Fruit fly (Drosophila melanogaster) whole organism, embryonic: ENCODE results near the gene CG43245.

ENCODE experiments used
- ATbp ChIP-seq: fragments of 200-800 bp; sonication (Bioruptor generic); optimal IDR thresholded peaks from 2 replicates; lab custom pipeline; 2017; ENCODE audit warnings: missing biosample characterization, mild to moderate bottlenecking, missing genetic modification characterization, missing genetic modification reagents
- BtbVII ChIP-seq: fragments of 200-800 bp; sonication (Bioruptor generic); optimal IDR thresholded peaks from 3 replicates; lab custom pipeline; 2017; ENCODE audit warnings: missing biosample characterization, mild to moderate bottlenecking, missing genetic modification characterization
- CG10321 ChIP-seq: fragments of 200-800 bp; sonication (Bioruptor generic); IDR thresholded peaks from 2 replicates; pipeline ENCODE4 v1.3.6; 2022; ENCODE audit warnings: missing biosample characterization, missing genetic modification characterization
- CG11093 ChIP-seq: fragments of 200-800 bp; sonication (Bioruptor generic); IDR thresholded peaks from 3 replicates; pipeline ENCODE4 v1.3.6; 2022; ENCODE audit warnings: missing biosample characterization, missing genetic modification characterization
- CG12391 ChIP-seq: fragments of 200-800 bp; sonication (Bioruptor generic); optimal IDR thresholded peaks from 3 replicates; lab custom pipeline; 2018; ENCODE audit warnings: missing biosample characterization, mild to moderate bottlenecking, missing genetic modification characterization, moderate library complexity
- CG13296 ChIP-seq: fragments of 200-800 bp; sonication (Bioruptor generic); optimal IDR thresholded peaks from 3 replicates; lab custom pipeline; 2018; ENCODE audit warnings: missing biosample characterization, mild to moderate bottlenecking, missing genetic modification characterization
- CG14014 ChIP-seq: fragments of 200-800 bp; sonication (Bioruptor generic); IDR thresholded peaks from 2 replicates; pipeline ENCODE4 v1.3.6; 2022; ENCODE audit warnings: missing biosample characterization, missing genetic modification characterization
- CG14441 ChIP-seq: fragments of 200-800 bp; sonication (Bioruptor generic); IDR thresholded peaks from 2 replicates; pipeline ENCODE4 v1.3.6; 2022; ENCODE audit warnings: missing biosample characterization, missing genetic modification characterization
- CG14710 ChIP-seq: fragments of 200-800 bp; sonication (Bioruptor generic); optimal IDR thresholded peaks from 3 replicates; lab custom pipeline; 2019; ENCODE audit warnings: missing biosample characterization, mild to moderate bottlenecking, missing genetic modification characterization, moderate library complexity
- CG1647 ChIP-seq: fragments of 200-800 bp; sonication (Bioruptor generic); optimal IDR thresholded peaks from 3 replicates; lab custom pipeline; 2016; ENCODE audit warnings: missing biosample characterization, missing genetic modification characterization
- CG16779 ChIP-seq: fragments of 200-800 bp; sonication (Bioruptor generic); IDR thresholded peaks from 2 replicates; pipeline ENCODE4 v1.3.6; 2022; ENCODE audit warnings: missing biosample characterization, missing genetic modification characterization
- CG17186 ChIP-seq: fragments of 200-800 bp; sonication (Bioruptor generic); optimal IDR thresholded peaks from 3 replicates; lab custom pipeline; 2017; ENCODE audit warnings: missing biosample characterization, missing genetic modification reagents, missing genetic modification characterization
- CG17361 ChIP-seq: fragments of 200-800 bp; sonication (Bioruptor generic); IDR thresholded peaks from 3 replicates; pipeline ENCODE4 v1.3.6; 2022; ENCODE audit warnings: missing biosample characterization, missing genetic modification characterization
- CG17385 ChIP-seq: fragments of 200-800 bp; sonication (Bioruptor generic); optimal IDR thresholded peaks from 3 replicates; lab custom pipeline; 2018; ENCODE audit warnings: missing biosample characterization, mild to moderate bottlenecking, missing genetic modification characterization
- CG18476 ChIP-seq: fragments of 200-800 bp; sonication (Bioruptor generic); optimal IDR thresholded peaks from 2 replicates; lab custom pipeline; 2016; ENCODE audit warnings: missing biosample characterization, mild to moderate bottlenecking, missing genetic modification characterization
- CG31388 ChIP-seq: fragments of 200-800 bp; sonication (Bioruptor generic); optimal IDR thresholded peaks from 2 replicates; lab custom pipeline; 2016; ENCODE audit warnings: missing biosample characterization, missing genetic modification characterization
- CG3407 ChIP-seq: fragments of 200-800 bp; sonication (Bioruptor generic); optimal IDR thresholded peaks from 2 replicates; lab custom pipeline; 2018; ENCODE audit warnings: missing biosample characterization, mild to moderate bottlenecking, missing genetic modification characterization
- CG6854 ChIP-seq: fragments of 200-800 bp; sonication (Bioruptor generic); optimal IDR thresholded peaks from 3 replicates; lab custom pipeline; 2017; ENCODE audit warnings: missing biosample characterization, mild to moderate bottlenecking, missing genetic modification characterization
- CG7987 ChIP-seq: fragments of 200-800 bp; sonication (Bioruptor generic); optimal IDR thresholded peaks from 2 replicates; lab custom pipeline; 2018; ENCODE audit warnings: missing biosample characterization, mild to moderate bottlenecking, missing genetic modification characterization, moderate library complexity
- CG8944 ChIP-seq: fragments of 200-800 bp; sonication (Bioruptor generic); optimal IDR thresholded peaks from 3 replicates; lab custom pipeline; 2016; ENCODE audit warnings: missing biosample characterization, missing genetic modification characterization
- D19A ChIP-seq: fragments of 200-800 bp; optimal IDR thresholded peaks from 3 replicates; lab custom pipeline; 2019; ENCODE audit warnings: missing biosample characterization, mild to moderate bottlenecking, missing genetic modification characterization, moderate library complexity
- Dek ChIP-seq: fragments of 200-800 bp; sonication (Bioruptor generic); optimal IDR thresholded peaks from 3 replicates; lab custom pipeline; 2019; ENCODE audit warnings: missing biosample characterization, mild to moderate bottlenecking, missing genetic modification characterization, moderate library complexity
- Drgx ChIP-seq: fragments of 200-800 bp; sonication (Bioruptor generic); IDR thresholded peaks from 2 replicates; pipeline ENCODE4 v1.3.6; 2022; ENCODE audit warnings: missing biosample characterization, missing genetic modification characterization
- Eip74EF ChIP-seq, 2 experiments: fragments of 200-800 bp in 1 of 2; fragments of >200 bp in 1 of 2; sonication (Bioruptor generic) in 1 of 2; optimal IDR thresholded peaks; 2 replicates each; lab custom pipeline; 2017 to 2019; ENCODE audit warnings: missing biosample characterization in 2 of 2, missing genetic modification characterization in 2 of 2, mild to moderate bottlenecking in 1 of 2, moderate library complexity in 1 of 2
- HLHmδ ChIP-seq: fragments of 200-800 bp; sonication (Bioruptor generic); optimal IDR thresholded peaks from 2 replicates; lab custom pipeline; 2018; ENCODE audit warnings: missing biosample characterization, mild to moderate bottlenecking, missing genetic modification characterization, moderate library complexity
- Hey ChIP-seq: fragments of 200-800 bp; sonication (Bioruptor generic); optimal IDR thresholded peaks from 3 replicates; lab custom pipeline; 2018; ENCODE audit warnings: missing biosample characterization, mild to moderate bottlenecking, missing genetic modification characterization
- Max ChIP-seq: fragments of 200-800 bp; sonication (Bioruptor generic); optimal IDR thresholded peaks from 2 replicates; lab custom pipeline; 2016; ENCODE audit warnings: missing biosample characterization, mild to moderate bottlenecking, missing genetic modification characterization
- Meics ChIP-seq: fragments of 200-800 bp; sonication (Bioruptor generic); optimal IDR thresholded peaks from 2 replicates; lab custom pipeline; 2017; ENCODE audit warnings: missing biosample characterization, mild to moderate bottlenecking, missing genetic modification characterization
- Optix ChIP-seq: fragments of 200-800 bp; sonication (Bioruptor generic); IDR thresholded peaks from 3 replicates; pipeline ENCODE4 v1.3.6; 2022; ENCODE audit warnings: missing biosample characterization, missing genetic modification characterization
- Rfx ChIP-seq: fragments of 200-800 bp; sonication (Bioruptor generic); IDR thresholded peaks from 2 replicates; pipeline ENCODE4 v1.3.6; 2022; ENCODE audit warnings: missing biosample characterization, missing genetic modification characterization
- Spps ChIP-seq: fragments of 200-800 bp; sonication (Bioruptor generic); optimal IDR thresholded peaks from 2 replicates; lab custom pipeline; 2018; ENCODE audit warnings: missing biosample characterization, mild to moderate bottlenecking, missing genetic modification characterization
- YL-1 ChIP-seq: fragments of 200-800 bp; sonication (Bioruptor generic); optimal IDR thresholded peaks from 3 replicates; lab custom pipeline; 2017; ENCODE audit warnings: missing biosample characterization, mild to moderate bottlenecking, missing genetic modification characterization
- amos ChIP-seq: fragments of 200-800 bp; sonication (Bioruptor generic); IDR thresholded peaks from 2 replicates; pipeline ENCODE4 v1.3.6; 2022; ENCODE audit warnings: missing biosample characterization, missing genetic modification characterization; ENCODE audit not compliant: partially characterized antibody
- bigmax ChIP-seq: fragments of 200-800 bp; sonication (Bioruptor generic); optimal IDR thresholded peaks from 2 replicates; lab custom pipeline; 2018; ENCODE audit warnings: missing biosample characterization, mild to moderate bottlenecking, missing genetic modification characterization
- en ChIP-seq: fragments of 200-800 bp; sonication (Bioruptor generic); optimal IDR thresholded peaks from 2 replicates; lab custom pipeline; 2016; ENCODE audit warnings: missing biosample characterization, missing genetic modification characterization
- gsb-n ChIP-seq: fragments of 200-800 bp; sonication (Bioruptor generic); optimal IDR thresholded peaks from 3 replicates; lab custom pipeline; 2018; ENCODE audit warnings: missing biosample characterization, mild to moderate bottlenecking, missing genetic modification characterization
- ken ChIP-seq: fragments of 200-800 bp; sonication (Bioruptor generic); IDR thresholded peaks from 3 replicates; pipeline ENCODE4 v1.3.6; 2022; ENCODE audit warnings: missing biosample characterization, missing genetic modification characterization
- lola ChIP-seq, 3 experiments: fragments of >200 bp in 2 of 3; fragments of 200-800 bp in 1 of 3; sonication (Bioruptor generic) in 1 of 3; optimal IDR thresholded peaks; 2 replicates each; lab custom pipeline; 2017 to 2019; ENCODE audit warnings: missing biosample characterization in 3 of 3, missing genetic modification characterization in 3 of 3, mild to moderate bottlenecking in 1 of 3, moderate library complexity in 1 of 3
- mld ChIP-seq: fragments of 200-800 bp; sonication (Bioruptor generic); IDR thresholded peaks from 3 replicates; pipeline ENCODE4 v1.3.6; 2022; ENCODE audit warnings: missing biosample characterization, missing genetic modification characterization; ENCODE audit not compliant: partially characterized antibody
- nerfin-2 ChIP-seq: fragments of 200-800 bp; sonication (Bioruptor generic); IDR thresholded peaks from 2 replicates; pipeline ENCODE4 v1.3.6; 2022; ENCODE audit warnings: missing biosample characterization, missing genetic modification characterization; ENCODE audit not compliant: partially characterized antibody
- odd ChIP-seq: fragments of 200-800 bp; sonication (Bioruptor generic); optimal IDR thresholded peaks from 2 replicates; lab custom pipeline; 2017; ENCODE audit warnings: missing biosample characterization, mild to moderate bottlenecking, missing genetic modification characterization
- org-1 ChIP-seq: fragments of 200-800 bp; sonication (Bioruptor generic); optimal IDR thresholded peaks from 2 replicates; lab custom pipeline; 2017; ENCODE audit warnings: missing biosample characterization, missing genetic modification characterization
- so ChIP-seq: fragments of 200-800 bp; sonication (Bioruptor generic); IDR thresholded peaks from 3 replicates; pipeline ENCODE4 v1.3.6; 2022; ENCODE audit warnings: missing biosample characterization, missing genetic modification characterization
- tin ChIP-seq: fragments of 200-800 bp; sonication (Bioruptor generic); optimal IDR thresholded peaks from 3 replicates; lab custom pipeline; 2016; ENCODE audit warnings: missing biosample characterization, missing genetic modification characterization
- ttk ChIP-seq: fragments of 200-800 bp; sonication (Bioruptor generic); IDR thresholded peaks from 2 replicates; pipeline ENCODE4 v2.1.2; 2022; ENCODE audit warnings: missing biosample characterization, missing genetic modification characterization
- twi ChIP-seq: fragments of 200-800 bp; optimal IDR thresholded peaks from 2 replicates; lab custom pipeline; 2019; ENCODE audit warnings: missing biosample characterization, mild to moderate bottlenecking, missing genetic modification characterization, moderate library complexity
- tx ChIP-seq: fragments of 200-800 bp; sonication (Bioruptor generic); optimal IDR thresholded peaks from 2 replicates; lab custom pipeline; 2016; ENCODE audit warnings: missing biosample characterization, missing genetic modification characterization
- unpg ChIP-seq: fragments of 200-800 bp; sonication (Bioruptor generic); optimal IDR thresholded peaks from 3 replicates; lab custom pipeline; 2018; ENCODE audit warnings: missing biosample characterization, mild to moderate bottlenecking, missing genetic modification characterization, moderate library complexity
- zen ChIP-seq: fragments of 200-800 bp; sonication (Bioruptor generic); optimal IDR thresholded peaks from 3 replicates; lab custom pipeline; 2018; ENCODE audit warnings: missing biosample characterization, mild to moderate bottlenecking, missing genetic modification characterization, moderate library complexity

The CG43245 gene

dm6 chr3L:10776367-10777026 is 4.8 kb downstream of the CG43245 start (continued):
- TF ChIP-seq gsb-n (peak; percentile 87), Max (peak; percentile 63), Rfx (GFP tag; lab: Robert Waterston, UW) (peak; percentile 85), twi (tag; lab: Kevin White, UChicago) (peak; percentile 51), CG12391 (peak; percentile 87), bigmax (GFP tag; lab: Kevin White, UChicago) (no peak), CG13296 (GFP tag; lab: Kevin White, UChicago) (peak; percentile 55), Hey (no peak), CG3407 (GFP tag; lab: Kevin White, UChicago) (peak; percentile 86), CG14441 (GFP tag; lab: Robert Waterston, UW) (peak; percentile 96), mld (GFP tag; lab: Robert Waterston, UW) (no peak), CG18476 (GFP tag; lab: Kevin White, UChicago) (peak; percentile 72), CG16779 (GFP tag; lab: Robert Waterston, UW) (peak; percentile 52; the same call in 1 of the 2 replicates), org-1 (GFP tag; lab: Kevin White, UChicago) (peak; percentile 88), nerfin-2 (GFP tag; lab: Robert Waterston, UW) (no peak), zen (peak; percentile 58), odd (peak; percentile 80), tx (GFP tag; lab: Kevin White, UChicago) (peak; percentile 77), CG14014 (peak; percentile 75), Eip74EF (GFP tag; optimal IDR thresholded peaks at IDR 0.05; lab: Kevin White, UChicago) (peak in 1 of 2 experiments; percentile 83), tin (peak; percentile 89), HLHmδ (no peak), D19A (tag; lab: Kevin White, UChicago) (peak; percentile 71), Spps (tag; lab: Kevin White, UChicago) (peak; percentile 61), CG1647 (GFP tag; lab: Kevin White, UChicago) (peak; percentile 85), CG31388 (GFP tag; lab: Kevin White, UChicago) (peak; percentile 78), YL-1 (GFP tag; lab: Kevin White, UChicago) (no peak), CG7987 (no peak), ttk (GFP tag; lab: Robert Waterston, UW) (peak; percentile 95), CG14710 (peak; percentile 70), lola (GFP tag; optimal IDR thresholded peaks at IDR 0.05; lab: Kevin White, UChicago) (peak in 1 of 3 experiments; percentile 69), CG17361 (peak; percentile 89), Meics (peak; percentile 66), Dek (tag; lab: Kevin White, UChicago) (peak; percentile 70), Optix (GFP tag; lab: Robert Waterston, UW) (peak; percentile 92), CG8944 (GFP tag; lab: Kevin White, UChicago) (peak; percentile 89), ATbp (peak; percentile 96), BtbVII (GFP tag; lab: Kevin White, UChicago) (peak; percentile 46), amos (GFP tag; lab: Robert Waterston, UW) (no peak), Drgx (peak; percentile 99), ken (peak; percentile 96), CG17186 (GFP tag; lab: Kevin White, UChicago) (peak; percentile 75), CG10321 (GFP tag; lab: Robert Waterston, UW) (peak; percentile 61; the same call in 1 of the 2 replicates), so (GFP tag; lab: Robert Waterston, UW) (peak; percentile 91), CG17385 (GFP tag; lab: Kevin White, UChicago) (peak; percentile 81), CG11093 (GFP tag; lab: Robert Waterston, UW) (peak; percentile 93), en (GFP tag; lab: Kevin White, UChicago) (peak; percentile 80), unpg (GFP tag; lab: Kevin White, UChicago) (peak; percentile 93), CG6854 (peak; percentile 47)
